Fruit fly (Drosophila melanogaster): ENCODE measurements around the gene RtGEF.

Gene RtGEF

dm6 chr2L:20326317-20326716, 23.9 kb upstream of the RtGEF start (continued):
- TF ChIP-seq Eip93F (GFP tag; optimal IDR thresholded peaks at IDR 0.05) (no peak), topi (GFP tag; optimal IDR thresholded peaks at IDR 0.05) (peak; percentile 65), Eip78C (GFP tag) (peak; percentile 96), achi (GFP tag; optimal IDR thresholded peaks at IDR 0.05) (peak; percentile 79), CG10631 (GFP tag; optimal IDR thresholded peaks at IDR 0.05) (peak; percentile 80), CG1621 (tag; optimal IDR thresholded peaks at IDR 0.05) (peak; percentile 80), Blimp-1 (GFP tag; optimal IDR thresholded peaks at IDR 0.05) (no peak), CG6854 (GFP tag; optimal IDR thresholded peaks at IDR 0.05) (no peak), salr (GFP tag; optimal IDR thresholded peaks at IDR 0.05) (peak; percentile 39 to 80), svp (GFP tag) (peak; percentile 77), CG7368 (GFP tag; optimal IDR thresholded peaks at IDR 0.05) (peak; percentile 79), CG31627 (GFP tag; optimal IDR thresholded peaks at IDR 0.05) (peak; percentile 26), net (GFP tag; optimal IDR thresholded peaks at IDR 0.05) (peak; percentile 75), CG6808 (GFP tag; optimal IDR thresholded peaks at IDR 0.05) (peak; percentile 88), fd85E (GFP tag; optimal IDR thresholded peaks at IDR 0.05) (peak; percentile 45), Gug (GFP tag; IDR thresholded peaks at IDR 0.05) (peak; percentile 91), cyc (GFP tag; optimal IDR thresholded peaks at IDR 0.05) (peak; percentile 52), CG8319 (GFP tag; optimal IDR thresholded peaks at IDR 0.05) (peak; percentile 71), Sox15 (GFP tag; optimal IDR thresholded peaks at IDR 0.05) (peak; percentile 32), Lpt (GFP tag; optimal IDR thresholded peaks at IDR 0.05) (peak; percentile 82), fkh (GFP tag; optimal IDR thresholded peaks at IDR 0.05) (no peak), OdsH (GFP tag; optimal IDR thresholded peaks at IDR 0.05) (peak; percentile 76), Hr39 (GFP tag; optimal IDR thresholded peaks at IDR 0.05) (peak; percentile 20), CG16779 (tag; optimal IDR thresholded peaks at IDR 0.05) (peak; percentile 75), CG3032 (tag; optimal IDR thresholded peaks at IDR 0.05) (peak; percentile 88), pdm3 (GFP tag; optimal IDR thresholded peaks at IDR 0.05) (peak; percentile 73), Hr38 (GFP tag; optimal IDR thresholded peaks at IDR 0.05) (no peak), Eip75B (GFP tag; optimal IDR thresholded peaks at IDR 0.05) (peak; percentile 66), Hr4 (GFP tag; optimal IDR thresholded peaks at IDR 0.05) (peak; percentile 84), fd59A (GFP tag; optimal IDR thresholded peaks at IDR 0.05) (peak; percentile 66), acj6 (GFP tag; optimal IDR thresholded peaks at IDR 0.05) (peak; percentile 68), Met (GFP tag; optimal IDR thresholded peaks at IDR 0.05) (no peak), CG6276 (GFP tag; optimal IDR thresholded peaks at IDR 0.05) (peak; percentile 91), dsx (GFP tag; optimal IDR thresholded peaks at IDR 0.05; ENCODE audit: poor library complexity, severe bottlenecking) (peak; percentile 84), CG3919 (GFP tag; optimal IDR thresholded peaks at IDR 0.05) (peak; percentile 92), CG11902 (GFP tag; optimal IDR thresholded peaks at IDR 0.05) (peak; percentile 52), Sox14 (GFP tag; optimal IDR thresholded peaks at IDR 0.05) (peak; percentile 84), CG11762 (GFP tag; optimal IDR thresholded peaks at IDR 0.05; ENCODE audit: insufficient read depth) (peak; percentile 89), Ets96B (tag; optimal IDR thresholded peaks at IDR 0.05) (peak; percentile 78), CG10669 (GFP tag; optimal IDR thresholded peaks at IDR 0.05) (peak; percentile 91), CG6163 (GFP tag; IDR thresholded peaks at IDR 0.05) (peak; percentile 94), vri (GFP tag; optimal IDR thresholded peaks at IDR 0.05) (no peak), Sox102F (GFP tag; optimal IDR thresholded peaks at IDR 0.05) (no peak), CG9139 (GFP tag; optimal IDR thresholded peaks at IDR 0.05) (peak; percentile 81), spab (GFP tag; optimal IDR thresholded peaks at IDR 0.05) (peak; percentile 92)

Measured in whole organism, prepupa.